ENCODE assay signal across 3 worm cellular contexts in the genomic region with DNA sequence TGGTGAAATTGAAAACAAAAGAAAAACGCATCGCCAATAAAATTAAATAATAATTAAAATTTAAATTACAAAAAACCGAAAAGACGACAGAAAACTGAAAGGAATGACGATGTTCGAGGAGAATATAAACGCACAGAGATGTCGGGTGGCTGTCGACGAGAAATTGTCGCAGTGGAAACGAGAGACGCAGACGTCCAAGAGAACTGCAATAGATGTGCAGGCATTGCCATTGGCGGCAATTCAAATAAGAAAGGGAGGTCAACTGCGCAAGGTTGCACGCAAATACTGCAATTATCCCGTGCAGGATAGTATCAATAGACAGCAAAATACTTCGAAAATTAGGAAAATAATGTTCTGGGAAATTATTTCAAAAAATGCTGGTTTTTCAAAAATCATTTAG.
TF ChIP-seq lines count a peak whose summit lies in the region.

No protein-coding gene starts in this region.

TF ChIP-seq in whole organism, L1 larva, 84 proteins besides CTCF, POLR2A, EP300 and RAD21 (continued from another document and continues in another):
- TF ChIP-seq jun-1 (tag; optimal IDR thresholded peaks at IDR 0.05; lab: Kevin White, UChicago): peak; percentile 98
- no peak for TF ChIP-seq tlp-1 (tag; optimal IDR thresholded peaks at IDR 0.05; lab: Kevin White, UChicago)
- TF ChIP-seq ces-1 (GFP tag; optimal IDR thresholded peaks at IDR 0.05; lab: Kevin White, UChicago): no peak
- TF ChIP-seq hlh-4 (tag; optimal IDR thresholded peaks at IDR 0.05; lab: Kevin White, UChicago): peak; percentile 70
- peak; percentile 98 for TF ChIP-seq C16A3.4 (tag; optimal IDR thresholded peaks at IDR 0.05; lab: Kevin White, UChicago)
- TF ChIP-seq hpl-2 (GFP tag; optimal IDR thresholded peaks at IDR 0.05; lab: Kevin White, UChicago): peak; percentile 84
- TF ChIP-seq mef-2 (tag; optimal IDR thresholded peaks at IDR 0.05; lab: Kevin White, UChicago): peak; percentile 88
- TF ChIP-seq lin-35 (GFP tag; optimal IDR thresholded peaks at IDR 0.05; lab: Kevin White, UChicago): peak; percentile 100
- peak; percentile 97 for TF ChIP-seq lin-39 (tag; optimal IDR thresholded peaks at IDR 0.05; lab: Kevin White, UChicago)
- TF ChIP-seq fkh-4 (tag; optimal IDR thresholded peaks at IDR 0.05; lab: Kevin White, UChicago; ENCODE audit: borderline replicate concordance): peak; percentile 88
- no peak for TF ChIP-seq ets-5 (GFP tag; IDR thresholded peaks at IDR 0.05; lab: Robert Waterston, UW)
- peak; percentile 79 for TF ChIP-seq ama-1 (optimal IDR thresholded peaks at IDR 0.05; lab: Kevin White, UChicago)
- peak; percentile 71 for TF ChIP-seq F16B12.6 (tag; optimal IDR thresholded peaks at IDR 0.05; lab: Kevin White, UChicago)
- peak; percentile 96 for TF ChIP-seq ceh-88 (GFP tag; IDR thresholded peaks at IDR 0.05; lab: Robert Waterston, UW)
- peak; percentile 97 for TF ChIP-seq sup-37 (GFP tag; optimal IDR thresholded peaks at IDR 0.05; lab: Kevin White, UChicago)
- no peak for TF ChIP-seq alr-1 (tag; optimal IDR thresholded peaks at IDR 0.05; lab: Kevin White, UChicago; ENCODE audit: borderline replicate concordance)
- TF ChIP-seq fos-1 (tag; optimal IDR thresholded peaks at IDR 0.05; lab: Kevin White, UChicago): peak; percentile 97
- peak; percentile 97 for TF ChIP-seq sox-4 (tag; optimal IDR thresholded peaks at IDR 0.05; lab: Kevin White, UChicago)
- peak; percentile 99 for TF ChIP-seq unc-130 (tag; optimal IDR thresholded peaks at IDR 0.05; lab: Kevin White, UChicago)
- peak; percentile 51 for TF ChIP-seq nhr-28 (tag; optimal IDR thresholded peaks at IDR 0.05; lab: Kevin White, UChicago)
- TF ChIP-seq vab-15 (tag; optimal IDR thresholded peaks at IDR 0.05; lab: Kevin White, UChicago): peak; percentile 98
- peak; percentile 43 to 97 for TF ChIP-seq mdl-1 (tag; optimal IDR thresholded peaks at IDR 0.05; lab: Kevin White, UChicago)
- peak; percentile 94 for TF ChIP-seq zip-4 (GFP tag; optimal IDR thresholded peaks at IDR 0.05; lab: Kevin White, UChicago)
- TF ChIP-seq xbp-1 (tag; optimal IDR thresholded peaks at IDR 0.05; lab: Kevin White, UChicago): peak; percentile 99
- peak; percentile 61; the same call in 1 of the 2 replicates for TF ChIP-seq unc-98 (GFP tag; IDR thresholded peaks at IDR 0.05; lab: Robert Waterston, UW)
- peak; percentile 89 for TF ChIP-seq ceh-63 (GFP tag; optimal IDR thresholded peaks at IDR 0.05; lab: Kevin White, UChicago)
- peak; percentile 99 for TF ChIP-seq nhr-47 (tag; optimal IDR thresholded peaks at IDR 0.05; lab: Kevin White, UChicago)
- TF ChIP-seq C34B4.2 (tag; optimal IDR thresholded peaks at IDR 0.05; lab: Kevin White, UChicago): peak; percentile 94
- TF ChIP-seq Y116A8C.19 (tag; optimal IDR thresholded peaks at IDR 0.05; lab: Kevin White, UChicago; ENCODE audit: borderline replicate concordance): peak; percentile 59
- TF ChIP-seq nhr-85 (tag; lab: Kevin White, UChicago): peak; percentile 100
- TF ChIP-seq egl-13 (tag; optimal IDR thresholded peaks at IDR 0.05; lab: Kevin White, UChicago): peak; percentile 98
- TF ChIP-seq unc-62 (GFP tag; optimal IDR thresholded peaks at IDR 0.05; lab: Kevin White, UChicago): peak; percentile 54
- TF ChIP-seq isw-1 (GFP tag; IDR thresholded peaks at IDR 0.05; lab: Robert Waterston, UW): peak; percentile 96
- TF ChIP-seq nhr-11 (tag; optimal IDR thresholded peaks at IDR 0.05; lab: Kevin White, UChicago): peak; percentile 99
- no peak for TF ChIP-seq pag-3 (tag; optimal IDR thresholded peaks at IDR 0.05; lab: Kevin White, UChicago; ENCODE audit: borderline replicate concordance, insufficient read depth)
- TF ChIP-seq nhr-90 (tag; optimal IDR thresholded peaks at IDR 0.05; lab: Kevin White, UChicago; ENCODE audit: poor library complexity): peak; percentile 99
- peak; percentile 92 for TF ChIP-seq aly-2 (tag; optimal IDR thresholded peaks at IDR 0.05; lab: Kevin White, UChicago)
- TF ChIP-seq mep-1 (tag; optimal IDR thresholded peaks at IDR 0.05; lab: Kevin White, UChicago): peak; percentile 99
- TF ChIP-seq rnt-1 (tag; optimal IDR thresholded peaks at IDR 0.05; lab: Kevin White, UChicago): peak; percentile 100
- TF ChIP-seq nhr-237 (tag; optimal IDR thresholded peaks at IDR 0.05; lab: Kevin White, UChicago): peak; percentile 94
- peak; percentile 99 for TF ChIP-seq nhr-20 (tag; optimal IDR thresholded peaks at IDR 0.05; lab: Kevin White, UChicago)

TF ChIP-seq in whole organism, L3 larva, 47 proteins besides CTCF, POLR2A, EP300 and RAD21 (continued from another document):
- TF ChIP-seq nhr-12 (tag; optimal IDR thresholded peaks at IDR 0.05; lab: Kevin White, UChicago): no peak
- peak; percentile 97 for TF ChIP-seq egl-5 (tag; optimal IDR thresholded peaks at IDR 0.05; lab: Kevin White, UChicago)
- TF ChIP-seq pha-4 (tag; optimal IDR thresholded peaks at IDR 0.05; lab: Kevin White, UChicago): peak; percentile 99
- peak; percentile 81 for TF ChIP-seq nhr-28 (tag; optimal IDR thresholded peaks at IDR 0.05; lab: Kevin White, UChicago)
- peak; percentile 99 for TF ChIP-seq nhr-43 (tag; optimal IDR thresholded peaks at IDR 0.05; lab: Kevin White, UChicago; ENCODE audit: poor library complexity, severe bottlenecking)
- TF ChIP-seq fkh-2 (tag; optimal IDR thresholded peaks at IDR 0.05; lab: Kevin White, UChicago): peak; percentile 59
- peak; percentile 98 for TF ChIP-seq nfya-1 (tag; optimal IDR thresholded peaks at IDR 0.05; lab: Kevin White, UChicago; ENCODE audit: insufficient read depth)
- TF ChIP-seq unc-39 (tag; optimal IDR thresholded peaks at IDR 0.05; lab: Kevin White, UChicago): no peak
- TF ChIP-seq elt-2 (tag; optimal IDR thresholded peaks at IDR 0.05; lab: Kevin White, UChicago): peak; percentile 93
- TF ChIP-seq nhr-25 (tag; optimal IDR thresholded peaks at IDR 0.05; lab: Kevin White, UChicago): peak; percentile 100
- TF ChIP-seq ceh-28 (tag; optimal IDR thresholded peaks at IDR 0.05; lab: Kevin White, UChicago): peak; percentile 95
- TF ChIP-seq nhr-76 (tag; optimal IDR thresholded peaks at IDR 0.05; lab: Kevin White, UChicago): peak; percentile 87
- TF ChIP-seq eor-1 (tag; optimal IDR thresholded peaks at IDR 0.05; lab: Kevin White, UChicago): peak in 1 of 2 experiments; percentile 9
- peak; percentile 98 for TF ChIP-seq lin-39 (tag; optimal IDR thresholded peaks at IDR 0.05; lab: Kevin White, UChicago)
- TF ChIP-seq lsy-12 (tag; optimal IDR thresholded peaks at IDR 0.05; lab: Kevin White, UChicago): peak; percentile 99
- TF ChIP-seq elt-3 (tag; optimal IDR thresholded peaks at IDR 0.05; lab: Kevin White, UChicago): peak; percentile 67 to 96 (median 72)
- TF ChIP-seq R02D3.7 (tag; optimal IDR thresholded peaks at IDR 0.05; lab: Kevin White, UChicago): peak; percentile 94
- peak; percentile 100 for TF ChIP-seq nhr-23 (tag; optimal IDR thresholded peaks at IDR 0.05; lab: Kevin White, UChicago)
- TF ChIP-seq ceh-82 (tag; optimal IDR thresholded peaks at IDR 0.05; lab: Kevin White, UChicago): peak; percentile 96
- TF ChIP-seq fkh-10 (GFP tag; optimal IDR thresholded peaks at IDR 0.05; lab: Kevin White, UChicago): peak; percentile 91
- TF ChIP-seq ztf-11 (tag; optimal IDR thresholded peaks at IDR 0.05; lab: Kevin White, UChicago): no peak
- peak; percentile 91 for TF ChIP-seq ama-1 (optimal IDR thresholded peaks at IDR 0.05; lab: Kevin White, UChicago)
- TF ChIP-seq nhr-77 (tag; optimal IDR thresholded peaks at IDR 0.05; lab: Kevin White, UChicago): peak; percentile 95
- peak; percentile 28 for TF ChIP-seq ceh-16 (tag; optimal IDR thresholded peaks at IDR 0.05; lab: Kevin White, UChicago)
- peak; percentile 85 for TF ChIP-seq fos-1 (tag; optimal IDR thresholded peaks at IDR 0.05; lab: Kevin White, UChicago)
- TF ChIP-seq tbx-2 (tag; optimal IDR thresholded peaks at IDR 0.05; lab: Kevin White, UChicago): peak; percentile 96
- TF ChIP-seq zag-1 (tag; optimal IDR thresholded peaks at IDR 0.05; lab: Kevin White, UChicago): peak; percentile 89
- TF ChIP-seq elt-1 (tag; optimal IDR thresholded peaks at IDR 0.05; lab: Kevin White, UChicago): peak; percentile 92
- peak; percentile 96 for TF ChIP-seq snpc-4 (tag; optimal IDR thresholded peaks at IDR 0.05; lab: Kevin White, UChicago)

TF ChIP-seq in whole organism, young adult, 124 proteins besides CTCF, POLR2A, EP300 and RAD21 (continued from another document and continues in another):
- TF ChIP-seq nhr-80 (tag; optimal IDR thresholded peaks at IDR 0.05; lab: Kevin White, UChicago) (peak; percentile 99), lir-1 (GFP tag; conservative IDR thresholded peaks at IDR 0.05; lab: Robert Waterston, UW) (peak; percentile 90), B0035.1 (tag; optimal IDR thresholded peaks at IDR 0.05; lab: Kevin White, UChicago) (peak; percentile 86), athp-1 (tag; optimal IDR thresholded peaks at IDR 0.05; lab: Kevin White, UChicago) (peak; percentile 99), ceh-91 (GFP tag; IDR thresholded peaks at IDR 0.05; lab: Robert Waterston, UW) (peak; percentile 95), madf-8 (GFP tag; conservative IDR thresholded peaks at IDR 0.05; lab: Robert Waterston, UW) (peak; percentile 80), Y95B8A.8 (GFP tag; IDR thresholded peaks at IDR 0.05; lab: Robert Waterston, UW) (peak; percentile 96), Y53F4B.3 (GFP tag; IDR thresholded peaks at IDR 0.05; lab: Robert Waterston, UW) (peak; percentile 75; the same call in 1 of the 2 replicates), zfh-2 (GFP tag; conservative IDR thresholded peaks at IDR 0.05; lab: Robert Waterston, UW) (peak; percentile 94), F57C9.4 (tag; optimal IDR thresholded peaks at IDR 0.05; lab: Kevin White, UChicago) (peak; percentile 82), attf-5 (GFP tag; optimal IDR thresholded peaks at IDR 0.05; lab: Kevin White, UChicago) (peak; percentile 100), dox-1 (GFP tag; IDR thresholded peaks at IDR 0.05; lab: Robert Waterston, UW) (peak; percentile 99), ztf-26 (tag; optimal IDR thresholded peaks at IDR 0.05; lab: Kevin White, UChicago) (peak; percentile 94), hmg-20 (GFP tag; IDR thresholded peaks at IDR 0.05; lab: Robert Waterston, UW) (peak; percentile 94), ztf-22 (GFP tag; optimal IDR thresholded peaks at IDR 0.05; lab: Kevin White, UChicago) (peak; percentile 98), ceh-40 (GFP tag; IDR thresholded peaks at IDR 0.05; lab: Robert Waterston, UW) (peak; percentile 87), gei-17 (GFP tag; optimal IDR thresholded peaks at IDR 0.05; lab: Kevin White, UChicago) (peak; percentile 82), aptf-2 (GFP tag; conservative IDR thresholded peaks at IDR 0.05; lab: Robert Waterston, UW) (0 out of 2 replicates have a peak, but pooled peaks have one; percentile 21), dpl-1 (GFP tag; optimal IDR thresholded peaks at IDR 0.05; lab: Kevin White, UChicago) (peak; percentile 99), unc-62 (GFP tag; optimal IDR thresholded peaks at IDR 0.05; lab: Kevin White, UChicago) (peak; percentile 81), efl-1 (GFP tag; optimal IDR thresholded peaks at IDR 0.05; lab: Kevin White, UChicago) (peak; percentile 98), F49E8.2 (tag; optimal IDR thresholded peaks at IDR 0.05; lab: Kevin White, UChicago; ENCODE audit: insufficient read depth) (peak; percentile 95), nfyb-1 (GFP tag; IDR thresholded peaks at IDR 0.05; lab: Robert Waterston, UW) (peak; percentile 98), cebp-1 (GFP tag; IDR thresholded peaks at IDR 0.05; lab: Robert Waterston, UW) (peak; percentile 72; the same call in 1 of the 2 replicates), cebp-1 (tag; optimal IDR thresholded peaks at IDR 0.05; lab: Kevin White, UChicago) (peak; percentile 93), mel-28 (tag; optimal IDR thresholded peaks at IDR 0.05; lab: Kevin White, UChicago; ENCODE audit: borderline replicate concordance) (peak; percentile 1), hlh-12 (tag; optimal IDR thresholded peaks at IDR 0.05; lab: Kevin White, UChicago) (no peak), lag-1 (GFP tag; IDR thresholded peaks at IDR 0.05; lab: Robert Waterston, UW) (no peak), lin-40 (tag; optimal IDR thresholded peaks at IDR 0.05; lab: Kevin White, UChicago) (peak; percentile 98), zim-3 (tag; optimal IDR thresholded peaks at IDR 0.05; lab: Kevin White, UChicago) (peak; percentile 94), ceh-58 (GFP tag; IDR thresholded peaks at IDR 0.05; lab: Robert Waterston, UW) (0 out of 2 replicates have a peak, but pooled peaks have one; percentile 33), sdz-38 (tag; optimal IDR thresholded peaks at IDR 0.05; lab: Kevin White, UChicago) (no peak), snpc-1.3 (tag; optimal IDR thresholded peaks at IDR 0.05; lab: Kevin White, UChicago; ENCODE audit: insufficient read depth) (peak; percentile 80), dpff-1 (tag; optimal IDR thresholded peaks at IDR 0.05; lab: Kevin White, UChicago) (peak; percentile 84), rcor-1 (GFP tag; IDR thresholded peaks at IDR 0.05; lab: Robert Waterston, UW) (peak; percentile 96), ztf-3 (GFP tag; optimal IDR thresholded peaks at IDR 0.05; lab: Kevin White, UChicago) (peak; percentile 94), rec-8 (tag; optimal IDR thresholded peaks at IDR 0.05; lab: Kevin White, UChicago) (peak; percentile 73 to 77), ztf-6 (GFP tag; IDR thresholded peaks at IDR 0.05; lab: Robert Waterston, UW) (peak; percentile 91), rpc-1 (optimal IDR thresholded peaks at IDR 0.05; lab: Kevin White, UChicago) (no peak), rpc-1 (tag; optimal IDR thresholded peaks at IDR 0.05; lab: Kevin White, UChicago) (no peak), attf-3 (GFP tag; conservative IDR thresholded peaks at IDR 0.05; lab: Robert Waterston, UW) (peak; percentile 83), fkh-3 (tag; optimal IDR thresholded peaks at IDR 0.05; lab: Kevin White, UChicago) (no peak), lin-35 (GFP tag; optimal IDR thresholded peaks at IDR 0.05; lab: Kevin White, UChicago) (peak; percentile 94 to 99 (median 99)), ztf-18 (tag; optimal IDR thresholded peaks at IDR 0.05; lab: Kevin White, UChicago) (peak; percentile 85), bed-1 (GFP tag; IDR thresholded peaks at IDR 0.05; lab: Robert Waterston, UW) (peak; percentile 95), pha-4 (tag; optimal IDR thresholded peaks at IDR 0.05; lab: Kevin White, UChicago) (peak; percentile 99), lsl-1 (GFP tag; optimal IDR thresholded peaks at IDR 0.05; lab: Kevin White, UChicago) (peak; percentile 87), F55B11.4 (tag; optimal IDR thresholded peaks at IDR 0.05; lab: Kevin White, UChicago; ENCODE audit: borderline replicate concordance, insufficient read depth) (no peak), sea-2 (GFP tag; IDR thresholded peaks at IDR 0.05; lab: Robert Waterston, UW) (0 out of 2 replicates have a peak, but pooled peaks have one; percentile 42), attf-6 (GFP tag; IDR thresholded peaks at IDR 0.05; lab: Robert Waterston, UW) (peak; percentile 89), F39B2.1 (GFP tag; IDR thresholded peaks at IDR 0.05; lab: Robert Waterston, UW) (peak; percentile 94), nhr-179 (tag; optimal IDR thresholded peaks at IDR 0.05; lab: Kevin White, UChicago) (no peak), ZK185.1 (tag; optimal IDR thresholded peaks at IDR 0.05; lab: Kevin White, UChicago; ENCODE audit: poor library complexity, severe bottlenecking) (peak; percentile 97), ceh-79 (tag; optimal IDR thresholded peaks at IDR 0.05; lab: Kevin White, UChicago) (peak; percentile 91), mcd-1 (GFP tag; IDR thresholded peaks at IDR 0.05; lab: Robert Waterston, UW) (peak; percentile 98), aptf-3 (GFP tag; IDR thresholded peaks at IDR 0.05; lab: Robert Waterston, UW) (0 out of 2 replicates have a peak, but pooled peaks have one; percentile 55), ceh-27 (GFP tag; optimal IDR thresholded peaks at IDR 0.05; lab: Kevin White, UChicago) (peak; percentile 98), somi-1 (GFP tag; optimal IDR thresholded peaks at IDR 0.05; lab: Kevin White, UChicago) (peak; percentile 95), T26A5.8 (tag; optimal IDR thresholded peaks at IDR 0.05; lab: Kevin White, UChicago) (peak; percentile 38), sptf-2 (GFP tag; optimal IDR thresholded peaks at IDR 0.05; lab: Kevin White, UChicago) (peak; percentile 65), ztf-28 (GFP tag; IDR thresholded peaks at IDR 0.05; lab: Robert Waterston, UW) (peak; percentile 93), hsf-1 (GFP tag; IDR thresholded peaks at IDR 0.05; lab: Robert Waterston, UW) (peak; percentile 90)
